Worm (Caenorhabditis elegans) whole organism, L4 larva: ENCODE results near the gene rps-30.

Experiments used
- D1046.2 ChIP-seq: fragments of 200-800 bp; sonication (Bioruptor generic); IDR thresholded peaks from 2 replicates; pipeline ENCODE4 v1.3.6; 2022; ENCODE audit warnings: missing genetic modification characterization, missing compliant biosample characterization
- F26F4.8 ChIP-seq: fragments of 200-800 bp; sonication (Bioruptor generic); conservative IDR thresholded peaks from 2 replicates; pipeline ENCODE4 v1.3.6; 2022; ENCODE audit warnings: missing genetic modification characterization, missing compliant biosample characterization
- F49E8.2 ChIP-seq: sonication (generic microtip); optimal IDR thresholded peaks from 2 replicates; lab custom pipeline; 2016; ENCODE audit warnings: missing compliant biosample characterization, mild to moderate bottlenecking, missing genetic modification characterization, borderline replicate concordance
- R02D3.7 ChIP-seq: fragments of 150-350 bp; sonication (generic microtip); optimal IDR thresholded peaks from 3 replicates; lab custom pipeline; 2014; ENCODE audit warnings: missing biosample characterization, missing genetic modification characterization
- T26A8.4 ChIP-seq: fragments of 200-800 bp; sonication (Bioruptor generic); IDR thresholded peaks from 2 replicates; pipeline ENCODE4 v1.3.6; 2022; ENCODE audit warnings: missing genetic modification characterization, missing compliant biosample characterization
- Y105C5A.15 ChIP-seq: fragments of 200-800 bp; sonication (Bioruptor generic); IDR thresholded peaks from 2 replicates; pipeline ENCODE4 v1.3.6; 2022; ENCODE audit warnings: missing genetic modification characterization, missing compliant biosample characterization
- Y48G9A.11 ChIP-seq: fragments of 200-800 bp; sonication (Bioruptor generic); IDR thresholded peaks from 2 replicates; pipeline ENCODE4 v1.3.6; 2022; ENCODE audit warnings: missing genetic modification reagents, missing genetic modification characterization, missing compliant biosample characterization
- ZK546.5 ChIP-seq, 2 experiments: sonication (generic microtip); optimal IDR thresholded peaks; 2 replicates each; lab custom pipeline; 2017; ENCODE audit warnings: missing biosample characterization in 2 of 2, missing genetic modification characterization in 2 of 2
- aha-1 ChIP-seq: fragments of 150-350 bp; peaks from one replicate; lab custom pipeline; 2014; ENCODE audit warnings: missing biosample characterization, missing genetic modification characterization
- aly-2 ChIP-seq: sonication (generic microtip); optimal IDR thresholded peaks from 2 replicates; lab custom pipeline; 2018; ENCODE audit warnings: missing biosample characterization, missing genetic modification characterization
- ama-1 ChIP-seq: fragments of 150-350 bp; optimal IDR thresholded peaks from 2 replicates; lab custom pipeline; 2014; ENCODE audit warnings: inconsistent platforms, mixed read lengths
- arid-1 ChIP-seq: fragments of 200-800 bp; sonication (Bioruptor generic); conservative IDR thresholded peaks from 2 replicates; pipeline ENCODE4 v1.3.6; 2022; ENCODE audit warnings: missing genetic modification reagents, missing genetic modification characterization, missing compliant biosample characterization
- attf-4 ChIP-seq: sonication (generic microtip); optimal IDR thresholded peaks from 3 replicates; lab custom pipeline; 2017; ENCODE audit warnings: missing biosample characterization, missing genetic modification characterization
- ceh-32 ChIP-seq: sonication (generic microtip); optimal IDR thresholded peaks from 2 replicates; lab custom pipeline; 2016; ENCODE audit warnings: mild to moderate bottlenecking, missing genetic modification characterization, missing compliant biosample characterization; ENCODE audit not compliant: poor library complexity
- ceh-82 ChIP-seq: sonication (generic microtip); optimal IDR thresholded peaks from 2 replicates; lab custom pipeline; 2017; ENCODE audit warnings: missing biosample characterization, missing genetic modification characterization
- cey-2 ChIP-seq: sonication (generic microtip); optimal IDR thresholded peaks from 3 replicates; lab custom pipeline; 2017; ENCODE audit warnings: missing genetic modification characterization, mild to moderate bottlenecking, missing compliant biosample characterization, antibody characterized with exemption, borderline replicate concordance; ENCODE audit not compliant: insufficient read depth
- daf-16 ChIP-seq, 3 experiments: sonication (generic microtip); optimal IDR thresholded peaks; 2 replicates each; lab custom pipeline; 2016 to 2017; ENCODE audit warnings: missing genetic modification characterization in 3 of 3, missing genetic modification reagents in 3 of 3, mild to moderate bottlenecking in 2 of 3, missing compliant biosample characterization in 2 of 3, missing biosample characterization in 1 of 3, moderate library complexity in 1 of 3
- daf-8 ChIP-seq: fragments of 200-800 bp; sonication (Bioruptor generic); IDR thresholded peaks from 2 replicates; pipeline ENCODE4 v1.3.6; 2022; ENCODE audit warnings: missing genetic modification characterization, missing compliant biosample characterization
- dmd-6 ChIP-seq: fragments of 200-800 bp; sonication (Bioruptor generic); IDR thresholded peaks from 2 replicates; pipeline ENCODE4 v1.3.6; 2022; ENCODE audit warnings: missing genetic modification reagents, missing genetic modification characterization, missing compliant biosample characterization
- dmd-8 ChIP-seq: fragments of 200-800 bp; sonication (Bioruptor generic); IDR thresholded peaks from 2 replicates; pipeline ENCODE4 v1.3.6; 2022; ENCODE audit warnings: missing genetic modification characterization, missing compliant biosample characterization
- dve-1 ChIP-seq: sonication (generic microtip); optimal IDR thresholded peaks from 2 replicates; lab custom pipeline; 2017; ENCODE audit warnings: antibody characterized with exemption, mild to moderate bottlenecking, missing genetic modification characterization, missing compliant biosample characterization; ENCODE audit not compliant: insufficient read depth
- egl-43 ChIP-seq: fragments of 200-800 bp; sonication (Bioruptor generic); IDR thresholded peaks from 2 replicates; pipeline ENCODE4 v1.3.6; 2022; ENCODE audit warnings: missing genetic modification reagents, missing genetic modification characterization, missing compliant biosample characterization
- fkh-10 ChIP-seq: fragments of 150-350 bp; optimal IDR thresholded peaks from 2 replicates; lab custom pipeline; 2014; ENCODE audit warnings: missing biosample characterization, missing genetic modification reagents, missing genetic modification characterization
- fos-1 ChIP-seq: fragments of 150-350 bp; optimal IDR thresholded peaks from 2 replicates; lab custom pipeline; 2014; ENCODE audit warnings: missing biosample characterization, missing genetic modification characterization
- hlh-30 ChIP-seq: sonication (generic microtip); optimal IDR thresholded peaks from 2 replicates; lab custom pipeline; 2017; ENCODE audit warnings: antibody characterized with exemption, mild to moderate bottlenecking, missing genetic modification characterization, missing compliant biosample characterization; ENCODE audit not compliant: insufficient read depth
- jun-1 ChIP-seq: fragments of 150-350 bp; optimal IDR thresholded peaks from 2 replicates; lab custom pipeline; 2014; ENCODE audit warnings: missing biosample characterization, missing genetic modification reagents, missing genetic modification characterization
- lim-7 ChIP-seq: fragments of 200-800 bp; sonication (Bioruptor generic); IDR thresholded peaks from 2 replicates; pipeline ENCODE4 v1.3.6; 2022; ENCODE audit warnings: missing genetic modification characterization, missing compliant biosample characterization
- madf-9 ChIP-seq: fragments of 200-800 bp; sonication (Bioruptor generic); conservative IDR thresholded peaks from 2 replicates; pipeline ENCODE4 v1.3.6; 2022; ENCODE audit warnings: missing genetic modification reagents, missing genetic modification characterization, missing compliant biosample characterization
- mdt-29 ChIP-seq: fragments of 200-800 bp; sonication (Bioruptor generic); IDR thresholded peaks from 2 replicates; pipeline ENCODE4 v1.3.6; 2022; ENCODE audit warnings: missing genetic modification reagents, missing genetic modification characterization, missing compliant biosample characterization
- mxl-2 ChIP-seq: fragments of 200-800 bp; sonication (Bioruptor generic); conservative IDR thresholded peaks from 2 replicates; pipeline ENCODE4 v1.3.6; 2022; ENCODE audit warnings: missing genetic modification reagents, missing genetic modification characterization, missing compliant biosample characterization
- nhr-10 ChIP-seq: fragments of 150-350 bp; optimal IDR thresholded peaks from 2 replicates; lab custom pipeline; 2014; ENCODE audit warnings: missing biosample characterization, missing genetic modification characterization
- nhr-237 ChIP-seq: sonication (generic microtip); optimal IDR thresholded peaks from 2 replicates; lab custom pipeline; 2017; ENCODE audit warnings: missing biosample characterization, missing genetic modification characterization
- nhr-25 ChIP-seq: sonication (generic microtip); optimal IDR thresholded peaks from 2 replicates; lab custom pipeline; 2017; ENCODE audit warnings: missing genetic modification characterization, mild to moderate bottlenecking, missing compliant biosample characterization, antibody characterized with exemption, moderate library complexity, borderline replicate concordance; ENCODE audit not compliant: insufficient read depth
- nhr-28 ChIP-seq: fragments of 150-350 bp; optimal IDR thresholded peaks from 2 replicates; lab custom pipeline; 2014; ENCODE audit warnings: missing biosample characterization, missing genetic modification characterization
- nhr-48 ChIP-seq: sonication (generic microtip); optimal IDR thresholded peaks from 2 replicates; lab custom pipeline; 2016; ENCODE audit warnings: mild to moderate bottlenecking, missing genetic modification characterization, missing compliant biosample characterization
- nhr-6 ChIP-seq: fragments of 150-350 bp; optimal IDR thresholded peaks from 2 replicates; lab custom pipeline; 2014; ENCODE audit warnings: missing biosample characterization, missing genetic modification characterization
- nhr-76 ChIP-seq: fragments of 150-350 bp; optimal IDR thresholded peaks from 2 replicates; lab custom pipeline; 2014; ENCODE audit warnings: missing biosample characterization, missing genetic modification characterization
- php-3 ChIP-seq: fragments of 200-800 bp; sonication (Bioruptor generic); IDR thresholded peaks from 2 replicates; pipeline ENCODE4 v1.3.6; 2022; ENCODE audit warnings: missing genetic modification reagents, missing genetic modification characterization, missing compliant biosample characterization
- saeg-2 ChIP-seq: fragments of 200-800 bp; sonication (Bioruptor generic); IDR thresholded peaks from 2 replicates; pipeline ENCODE4 v1.3.6; 2022; ENCODE audit warnings: missing genetic modification reagents, missing genetic modification characterization, missing compliant biosample characterization
- sdz-12 ChIP-seq: fragments of 200-800 bp; sonication (Bioruptor generic); optimal IDR thresholded peaks from 2 replicates; lab custom pipeline; 2018; ENCODE audit warnings: mild to moderate bottlenecking, missing genetic modification characterization, missing compliant biosample characterization
- skn-1 ChIP-seq: fragments of 150-350 bp; optimal IDR thresholded peaks from 2 replicates; lab custom pipeline; 2014; ENCODE audit warnings: missing biosample characterization, missing genetic modification characterization
- spr-1 ChIP-seq: sonication (generic microtip); optimal IDR thresholded peaks from 2 replicates; lab custom pipeline; 2016; ENCODE audit warnings: mild to moderate bottlenecking, missing genetic modification characterization, missing compliant biosample characterization
- spr-3 ChIP-seq: fragments of 200-800 bp; sonication (Bioruptor generic); optimal IDR thresholded peaks from 2 replicates; lab custom pipeline; 2018; ENCODE audit warnings: mild to moderate bottlenecking, missing genetic modification characterization, missing compliant biosample characterization
- tag-97 ChIP-seq: fragments of 200-800 bp; sonication (Bioruptor generic); IDR thresholded peaks from 2 replicates; pipeline ENCODE4 v1.3.6; 2022; ENCODE audit warnings: missing genetic modification characterization, missing compliant biosample characterization
- unc-39 ChIP-seq: sonication (generic microtip); optimal IDR thresholded peaks from 2 replicates; lab custom pipeline; 2017; ENCODE audit warnings: missing biosample characterization, missing genetic modification characterization
- unc-62 ChIP-seq, 3 experiments: fragments of 150-350 bp in 1 of 3; sonication (generic microtip); optimal IDR thresholded peaks in 2 of 3; peaks in 1 of 3; 1 replicate in 1 of 3; 2 replicates in 2 of 3; lab custom pipeline; 2014 to 2017; ENCODE audit warnings: missing biosample characterization in 3 of 3, missing genetic modification characterization in 3 of 3, missing genetic modification reagents in 3 of 3, missing genotype in 1 of 3
- zag-1 ChIP-seq: fragments of 150-350 bp; optimal IDR thresholded peaks from 2 replicates; lab custom pipeline; 2014; ENCODE audit warnings: missing biosample characterization, missing genetic modification characterization
- zfp-3 ChIP-seq: fragments of 200-800 bp; sonication (Bioruptor generic); conservative IDR thresholded peaks from 2 replicates; pipeline ENCODE4 v1.3.6; 2022; ENCODE audit warnings: missing genetic modification reagents, missing genetic modification characterization, missing compliant biosample characterization
- zip-11 ChIP-seq: fragments of 200-800 bp; sonication (Bioruptor generic); IDR thresholded peaks from 2 replicates; pipeline ENCODE4 v1.3.6; 2022; ENCODE audit warnings: missing genetic modification characterization, missing compliant biosample characterization
- zip-2 ChIP-seq: fragments of 150-350 bp; optimal IDR thresholded peaks from 2 replicates; lab custom pipeline; 2014; ENCODE audit warnings: missing biosample characterization, missing genetic modification characterization

rps-30 gene

ce11 chrV:7776029-7776628 lies at the start of gene rps-30, which contains the start of gene rpl-39 (continued):
- TF ChIP-seq spr-3 (GFP tag; lab: Kevin White, UChicago) (no peak), dmd-8 (GFP tag; lab: Robert Waterston, UW) (no peak), hlh-30 (tag; lab: Kevin White, UChicago) (peak; percentile 78), unc-39 (tag; lab: Kevin White, UChicago) (no peak), fkh-10 (GFP tag; lab: Kevin White, UChicago) (peak; percentile 61), mxl-2 (GFP tag; lab: Robert Waterston, UW) (no peak), R02D3.7 (tag; lab: Kevin White, UChicago) (peak; percentile 44), saeg-2 (GFP tag; lab: Robert Waterston, UW) (no peak), unc-62 (GFP tag; optimal IDR thresholded peaks at IDR 0.05 in 1 of 2; lab: Kevin White, UChicago) (no peak), unc-62 (tag; optimal IDR thresholded peaks at IDR 0.05; lab: Kevin White, UChicago) (no peak), cey-2 (tag; lab: Kevin White, UChicago) (no peak), nhr-10 (tag; lab: Kevin White, UChicago) (no peak), aly-2 (tag; lab: Kevin White, UChicago) (no peak), nhr-25 (peak; percentile 72), zag-1 (tag; lab: Kevin White, UChicago) (no peak), F26F4.8 (GFP tag; lab: Robert Waterston, UW) (no peak), ceh-82 (tag; lab: Kevin White, UChicago) (no peak), F49E8.2 (tag; lab: Kevin White, UChicago) (no peak), daf-16 (GFP tag; optimal IDR thresholded peaks at IDR 0.05; lab: Kevin White, UChicago) (no peak), daf-16 (tag; optimal IDR thresholded peaks at IDR 0.05; lab: Kevin White, UChicago) (no peak), zip-2 (tag; lab: Kevin White, UChicago) (no peak), nhr-28 (tag; lab: Kevin White, UChicago) (peak; percentile 81), nhr-237 (tag; lab: Kevin White, UChicago) (no peak), ama-1 (lab: Kevin White, UChicago) (peak; percentile 40), Y105C5A.15 (no peak), nhr-76 (tag; lab: Kevin White, UChicago) (no peak), attf-4 (tag; lab: Kevin White, UChicago) (no peak), Y48G9A.11 (0 out of 2 replicates have a peak, but pooled peaks have one; percentile 53), arid-1 (GFP tag; lab: Robert Waterston, UW) (0 out of 2 replicates have a peak, but pooled peaks have one; percentile 26), lim-7 (GFP tag; lab: Robert Waterston, UW) (no peak), fos-1 (tag; lab: Kevin White, UChicago) (no peak), T26A8.4 (GFP tag; lab: Robert Waterston, UW) (no peak), egl-43 (GFP tag; lab: Robert Waterston, UW) (no peak), mdt-29 (GFP tag; lab: Robert Waterston, UW) (no peak), daf-8 (GFP tag; lab: Robert Waterston, UW) (no peak), nhr-6 (tag; lab: Kevin White, UChicago) (peak; percentile 88), tag-97 (GFP tag; lab: Robert Waterston, UW) (no peak), dmd-6 (GFP tag; lab: Robert Waterston, UW) (peak; percentile 79), D1046.2 (no peak), zfp-3 (no peak), jun-1 (tag; lab: Kevin White, UChicago) (peak; percentile 4), zip-11 (GFP tag; lab: Robert Waterston, UW) (no peak), ceh-32 (tag; lab: Kevin White, UChicago) (no peak), sdz-12 (GFP tag; lab: Kevin White, UChicago) (no peak), php-3 (GFP tag; lab: Robert Waterston, UW) (no peak), ZK546.5 (tag; optimal IDR thresholded peaks at IDR 0.05; lab: Kevin White, UChicago) (no peak), spr-1 (tag; lab: Kevin White, UChicago) (peak; percentile 69), nhr-48 (tag; lab: Kevin White, UChicago) (peak; percentile 16), dve-1 (tag; lab: Kevin White, UChicago) (peak; percentile 83), skn-1 (tag; lab: Kevin White, UChicago) (no peak), madf-9 (GFP tag; lab: Robert Waterston, UW) (0 out of 2 replicates have a peak, but pooled peaks have one; percentile 26), aha-1 (tag; lab: Kevin White, UChicago) (peak; percentile 48)
